Fruit fly (Drosophila melanogaster) whole organism, embryonic: ENCODE measurements around the gene Twdlalpha.

Experiments
- ATbp ChIP-seq: fragments of 200-800 bp; sonication (Bioruptor generic); optimal IDR thresholded peaks from 2 replicates; lab custom pipeline; 2017; ENCODE audit warnings: missing biosample characterization, mild to moderate bottlenecking, missing genetic modification characterization, missing genetic modification reagents
- Ada2b ChIP-seq: fragments of 200-800 bp; sonication (Bioruptor generic); IDR thresholded peaks from 2 replicates; pipeline ENCODE4 v1.3.6; 2022; ENCODE audit warnings: missing biosample characterization, missing genetic modification characterization
- B-H1 ChIP-seq: fragments of 200-800 bp; sonication (Bioruptor generic); IDR thresholded peaks from 3 replicates; pipeline ENCODE4 v1.3.6; 2022; ENCODE audit warnings: missing biosample characterization, missing genetic modification characterization
- B-H2 ChIP-seq: fragments of 200-800 bp; sonication (Bioruptor generic); optimal IDR thresholded peaks from 2 replicates; lab custom pipeline; 2018; ENCODE audit warnings: missing biosample characterization, mild to moderate bottlenecking, missing genetic modification characterization
- CG10267 ChIP-seq: fragments of 200-800 bp; sonication (Bioruptor generic); optimal IDR thresholded peaks from 2 replicates; lab custom pipeline; 2018; ENCODE audit warnings: missing biosample characterization, mild to moderate bottlenecking, missing genetic modification characterization, moderate library complexity
- CG12155 ChIP-seq: fragments of 200-800 bp; sonication (Bioruptor generic); optimal IDR thresholded peaks from 3 replicates; lab custom pipeline; 2016; ENCODE audit warnings: missing biosample characterization, missing genetic modification characterization
- CG12219 ChIP-seq: fragments of 200-800 bp; sonication (Bioruptor generic); optimal IDR thresholded peaks from 3 replicates; lab custom pipeline; 2018; ENCODE audit warnings: missing biosample characterization, mild to moderate bottlenecking, missing genetic modification characterization
- CG14667 ChIP-seq: fragments of 200-800 bp; sonication (Bioruptor generic); IDR thresholded peaks from 2 replicates; pipeline ENCODE4 v1.3.6; 2022; ENCODE audit warnings: missing biosample characterization, missing genetic modification characterization
- CG15073 ChIP-seq: fragments of 200-800 bp; sonication (Bioruptor generic); optimal IDR thresholded peaks from 2 replicates; lab custom pipeline; 2016; ENCODE audit warnings: missing biosample characterization, missing genetic modification characterization
- CG15479 ChIP-seq: fragments of 200-800 bp; sonication (Bioruptor generic); optimal IDR thresholded peaks from 3 replicates; lab custom pipeline; 2019; ENCODE audit warnings: missing biosample characterization, mild to moderate bottlenecking, missing genetic modification characterization, moderate library complexity
- CG1603 ChIP-seq: fragments of 200-800 bp; sonication (Bioruptor generic); optimal IDR thresholded peaks from 2 replicates; lab custom pipeline; 2019; ENCODE audit warnings: missing biosample characterization, mild to moderate bottlenecking, missing genetic modification characterization, moderate library complexity
- CG17186 ChIP-seq: fragments of 200-800 bp; sonication (Bioruptor generic); optimal IDR thresholded peaks from 3 replicates; lab custom pipeline; 2017; ENCODE audit warnings: missing biosample characterization, missing genetic modification reagents, missing genetic modification characterization
- CG31388 ChIP-seq: fragments of 200-800 bp; sonication (Bioruptor generic); optimal IDR thresholded peaks from 2 replicates; lab custom pipeline; 2016; ENCODE audit warnings: missing biosample characterization, missing genetic modification characterization
- CG32532 ChIP-seq: fragments of 200-800 bp; sonication (Bioruptor generic); IDR thresholded peaks from 2 replicates; pipeline ENCODE4 v1.3.6; 2022; ENCODE audit warnings: missing biosample characterization, missing genetic modification characterization
- CG3838 ChIP-seq: fragments of 200-800 bp; sonication (Bioruptor generic); optimal IDR thresholded peaks from 3 replicates; lab custom pipeline; 2016; ENCODE audit warnings: missing biosample characterization, missing genetic modification characterization
- CG4617 ChIP-seq: fragments of 200-800 bp; sonication (Bioruptor generic); optimal IDR thresholded peaks from 3 replicates; lab custom pipeline; 2016; ENCODE audit warnings: missing biosample characterization, missing genetic modification characterization, borderline replicate concordance
- CG7963 ChIP-seq: fragments of 200-800 bp; sonication (Bioruptor generic); IDR thresholded peaks from 3 replicates; pipeline ENCODE4 v1.3.6; 2022; ENCODE audit warnings: missing biosample characterization, missing genetic modification characterization; ENCODE audit not compliant: partially characterized antibody
- CG9932 ChIP-seq: fragments of 200-800 bp; sonication (Bioruptor generic); IDR thresholded peaks from 2 replicates; pipeline ENCODE4 v1.3.6; 2022; ENCODE audit warnings: missing biosample characterization, missing genetic modification characterization
- Chrac-16 ChIP-seq: fragments of 200-800 bp; sonication (Bioruptor generic); optimal IDR thresholded peaks from 3 replicates; lab custom pipeline; 2016; ENCODE audit warnings: missing biosample characterization, missing genetic modification characterization
- Dad ChIP-seq: fragments of 200-800 bp; sonication (Bioruptor generic); optimal IDR thresholded peaks from 3 replicates; lab custom pipeline; 2016; ENCODE audit warnings: missing biosample characterization, missing genetic modification characterization
- Dek ChIP-seq: fragments of 200-800 bp; sonication (Bioruptor generic); optimal IDR thresholded peaks from 3 replicates; lab custom pipeline; 2019; ENCODE audit warnings: missing biosample characterization, mild to moderate bottlenecking, missing genetic modification characterization, moderate library complexity
- Doc3 ChIP-seq: fragments of 200-800 bp; sonication (Bioruptor generic); IDR thresholded peaks from 3 replicates; pipeline ENCODE4 v1.3.6; 2022; ENCODE audit warnings: missing biosample characterization, missing genetic modification characterization; ENCODE audit not compliant: partially characterized antibody
- E2f2 ChIP-seq: fragments of 200-800 bp; sonication (Bioruptor generic); IDR thresholded peaks from 2 replicates; pipeline ENCODE4 v1.3.6; 2022; ENCODE audit warnings: missing biosample characterization, missing genetic modification characterization
- ERR ChIP-seq: fragments of 200-800 bp; sonication (Bioruptor generic); optimal IDR thresholded peaks from 2 replicates; lab custom pipeline; 2016; ENCODE audit warnings: missing biosample characterization, missing genetic modification characterization
- Fer3 ChIP-seq: fragments of 200-800 bp; sonication (Bioruptor generic); optimal IDR thresholded peaks from 2 replicates; lab custom pipeline; 2018; ENCODE audit warnings: missing biosample characterization, mild to moderate bottlenecking, missing genetic modification characterization, moderate library complexity
- Lim3 ChIP-seq: fragments of 200-800 bp; sonication (Bioruptor generic); IDR thresholded peaks from 2 replicates; pipeline ENCODE4 v1.3.6; 2022; ENCODE audit warnings: missing biosample characterization, missing genetic modification characterization
- MTF-1 ChIP-seq: fragments of 200-800 bp; sonication (Bioruptor generic); optimal IDR thresholded peaks from 2 replicates; lab custom pipeline; 2018; ENCODE audit warnings: missing biosample characterization, mild to moderate bottlenecking, missing genetic modification characterization, borderline replicate concordance
- Med ChIP-seq: fragments of 200-800 bp; sonication (Bioruptor generic); peaks from one replicate; lab custom pipeline; 2016; ENCODE audit warnings: missing biosample characterization, missing genetic modification characterization, mild to moderate bottlenecking, inconsistent platforms, moderate library complexity
- NC2α ChIP-seq: fragments of 200-800 bp; sonication (Bioruptor generic); optimal IDR thresholded peaks from 2 replicates; lab custom pipeline; 2016; ENCODE audit warnings: missing biosample characterization, missing genetic modification characterization
- Neu2 ChIP-seq: fragments of 200-800 bp; sonication (Bioruptor generic); optimal IDR thresholded peaks from 3 replicates; lab custom pipeline; 2016; ENCODE audit warnings: missing biosample characterization, missing genetic modification characterization, borderline replicate concordance
- Oaz ChIP-seq: fragments of 200-800 bp; sonication (Bioruptor generic); IDR thresholded peaks from 2 replicates; pipeline ENCODE4 v1.3.6; 2022; ENCODE audit warnings: missing biosample characterization, missing genetic modification characterization
- Sin3A ChIP-seq: fragments of >200 bp; optimal IDR thresholded peaks from 2 replicates; lab custom pipeline; 2018
- Sry-δ ChIP-seq: fragments of 200-800 bp; sonication (Bioruptor generic); optimal IDR thresholded peaks from 2 replicates; lab custom pipeline; 2016; ENCODE audit warnings: missing biosample characterization, missing genetic modification characterization
- ac ChIP-seq: fragments of 200-800 bp; sonication (Bioruptor generic); optimal IDR thresholded peaks from 3 replicates; lab custom pipeline; 2017; ENCODE audit warnings: missing biosample characterization, mild to moderate bottlenecking, missing genetic modification characterization
- ash1 ChIP-seq: fragments of 200-800 bp; sonication (Bioruptor generic); optimal IDR thresholded peaks from 2 replicates; lab custom pipeline; 2018; ENCODE audit warnings: missing biosample characterization, mild to moderate bottlenecking, missing genetic modification characterization
- ci ChIP-seq: fragments of 200-800 bp; sonication (Bioruptor generic); IDR thresholded peaks from 3 replicates; pipeline ENCODE4 v1.3.6; 2022; ENCODE audit warnings: missing biosample characterization, missing genetic modification characterization
- crol ChIP-seq: fragments of 200-800 bp; sonication (Bioruptor generic); IDR thresholded peaks from 2 replicates; pipeline ENCODE4 v1.3.6; 2022; ENCODE audit warnings: missing biosample characterization, missing genetic modification characterization
- dmrt11E ChIP-seq: fragments of 200-800 bp; sonication (Bioruptor generic); optimal IDR thresholded peaks from 3 replicates; lab custom pipeline; 2018; ENCODE audit warnings: missing biosample characterization, mild to moderate bottlenecking, missing genetic modification characterization, moderate library complexity
- dmrt99B ChIP-seq: fragments of 200-800 bp; sonication (Bioruptor generic); optimal IDR thresholded peaks from 2 replicates; lab custom pipeline; 2018; ENCODE audit warnings: missing biosample characterization, mild to moderate bottlenecking, missing genetic modification characterization, moderate library complexity
- dpn ChIP-seq, 2 experiments: fragments of 200-800 bp; sonication (Bioruptor generic); optimal IDR thresholded peaks; 3 replicates each; lab custom pipeline; 2016; ENCODE audit warnings: missing biosample characterization in 2 of 2, missing genetic modification characterization in 2 of 2
- exex ChIP-seq: fragments of 200-800 bp; sonication (Bioruptor generic); optimal IDR thresholded peaks from 4 replicates; lab custom pipeline; 2018; ENCODE audit warnings: missing biosample characterization, mild to moderate bottlenecking, missing genetic modification characterization, moderate library complexity
- hth ChIP-seq: fragments of >200 bp; optimal IDR thresholded peaks from 2 replicates; lab custom pipeline; 2017; ENCODE audit warnings: inconsistent platforms
- ind ChIP-seq: fragments of 200-800 bp; sonication (Bioruptor generic); optimal IDR thresholded peaks from 3 replicates; lab custom pipeline; 2016; ENCODE audit warnings: missing biosample characterization, missing genetic modification characterization
- p53 ChIP-seq: fragments of 200-800 bp; sonication (Bioruptor generic); optimal IDR thresholded peaks from 2 replicates; lab custom pipeline; 2016; ENCODE audit warnings: missing biosample characterization, missing genetic modification characterization
- sisA ChIP-seq: fragments of 200-800 bp; sonication (Bioruptor generic); IDR thresholded peaks from 2 replicates; pipeline ENCODE4 v1.3.6; 2022; ENCODE audit warnings: missing biosample characterization, missing genetic modification characterization
- slbo ChIP-seq: fragments of 200-800 bp; sonication (Bioruptor generic); IDR thresholded peaks from 2 replicates; pipeline ENCODE4 v1.3.6; 2022; ENCODE audit warnings: missing biosample characterization, missing genetic modification characterization
- so ChIP-seq: fragments of 200-800 bp; sonication (Bioruptor generic); IDR thresholded peaks from 3 replicates; pipeline ENCODE4 v1.3.6; 2022; ENCODE audit warnings: missing biosample characterization, missing genetic modification characterization
- ssp ChIP-seq: fragments of 200-800 bp; sonication (Bioruptor generic); IDR thresholded peaks from 2 replicates; pipeline ENCODE4 v1.3.6; 2022; ENCODE audit warnings: missing biosample characterization, missing genetic modification characterization
- trh ChIP-seq: fragments of 200-800 bp; sonication (Bioruptor generic); optimal IDR thresholded peaks from 2 replicates; lab custom pipeline; 2016; ENCODE audit warnings: missing biosample characterization, missing genetic modification characterization
- ttk ChIP-seq: fragments of 200-800 bp; sonication (Bioruptor generic); IDR thresholded peaks from 2 replicates; pipeline ENCODE4 v2.1.2; 2022; ENCODE audit warnings: missing biosample characterization, missing genetic modification characterization
- vnd ChIP-seq: fragments of 200-800 bp; sonication (Bioruptor generic); IDR thresholded peaks from 3 replicates; pipeline ENCODE4 v1.3.6; 2022; ENCODE audit warnings: missing biosample characterization, missing genetic modification characterization; ENCODE audit not compliant: partially characterized antibody

Twdlalpha gene

dm6 chrX:16782175-16782916, 39.7 kb downstream of the Twdlalpha start (continued):
- TF ChIP-seq Chrac-16 (peak; percentile 40), CG7963 (GFP tag; lab: Robert Waterston, UW) (no peak), CG12219 (GFP tag; lab: Kevin White, UChicago) (no peak), ac (no peak), ssp (GFP tag; lab: Robert Waterston, UW) (no peak), Neu2 (GFP tag; lab: Kevin White, UChicago) (no peak), CG32532 (GFP tag; lab: Robert Waterston, UW) (peak; percentile 71), dmrt99B (tag; lab: Kevin White, UChicago) (peak; percentile 62), p53 (no peak), Lim3 (GFP tag; lab: Robert Waterston, UW) (no peak), Sin3A (lab: Kevin White, UChicago) (no peak), CG15073 (GFP tag; lab: Kevin White, UChicago) (no peak), Dad (GFP tag; lab: Kevin White, UChicago) (no peak), Ada2b (GFP tag; lab: Robert Waterston, UW) (peak; percentile 58), CG12155 (GFP tag; lab: Kevin White, UChicago) (peak; percentile 38), so (GFP tag; lab: Robert Waterston, UW) (peak; percentile 55; the same call in 1 of the 3 replicates), Dek (tag; lab: Kevin White, UChicago) (no peak), exex (no peak), Fer3 (peak; percentile 26), slbo (GFP tag; lab: Robert Waterston, UW) (peak; percentile 62; the same call in 1 of the 2 replicates), NC2α (GFP tag; lab: Kevin White, UChicago) (no peak), ind (GFP tag; lab: Kevin White, UChicago) (peak; percentile 60), CG31388 (no peak), CG3838 (GFP tag; lab: Kevin White, UChicago) (no peak), sisA (GFP tag; lab: Robert Waterston, UW) (peak; percentile 46), dpn (GFP tag; optimal IDR thresholded peaks at IDR 0.05; lab: Kevin White, UChicago) (peak; percentile 47 to 59), Oaz (GFP tag; lab: Robert Waterston, UW) (no peak), Sry-δ (GFP tag; lab: Kevin White, UChicago) (no peak), vnd (GFP tag; lab: Robert Waterston, UW) (no peak), CG9932 (peak; percentile 58), ATbp (GFP tag; lab: Kevin White, UChicago) (peak; percentile 49), Med (GFP tag; lab: Kevin White, UChicago) (peak; percentile 87), trh (GFP tag; lab: Kevin White, UChicago) (no peak), E2f2 (GFP tag; lab: Robert Waterston, UW) (peak; percentile 23; the same call in 1 of the 2 replicates), CG15479 (GFP tag; lab: Kevin White, UChicago) (no peak), hth (lab: Kevin White, UChicago) (no peak), Doc3 (no peak), CG4617 (GFP tag; lab: Kevin White, UChicago) (no peak), CG10267 (peak; percentile 4), ERR (GFP tag; lab: Kevin White, UChicago) (no peak), CG17186 (GFP tag; lab: Kevin White, UChicago) (no peak), ash1 (no peak), CG1603 (tag; lab: Kevin White, UChicago) (peak; percentile 17), crol (GFP tag; lab: Robert Waterston, UW) (no peak), dmrt11E (tag; lab: Kevin White, UChicago) (peak; percentile 14), B-H2 (no peak), ttk (GFP tag; lab: Robert Waterston, UW) (no peak), MTF-1 (GFP tag; lab: Kevin White, UChicago) (no peak), ci (GFP tag; lab: Robert Waterston, UW) (0 out of 3 replicates have a peak, but pooled peaks have one; percentile 65), CG14667 (GFP tag; lab: Robert Waterston, UW) (no peak), B-H1 (GFP tag; lab: Robert Waterston, UW) (no peak)
